Fruit fly (Drosophila melanogaster) whole organism, embryonic: ENCODE results near the gene CG43319.

Source experiments
- Antp ChIP-seq: fragments of 200-800 bp; sonication (Bioruptor generic); optimal IDR thresholded peaks from 3 replicates; lab custom pipeline; 2016; ENCODE audit warnings: missing biosample characterization, missing genetic modification characterization
- Bgb ChIP-seq: fragments of 200-800 bp; sonication (Bioruptor generic); IDR thresholded peaks from 2 replicates; pipeline ENCODE4 v1.3.6; 2022; ENCODE audit warnings: missing biosample characterization, missing genetic modification characterization; ENCODE audit not compliant: partially characterized antibody
- CG1024 ChIP-seq: fragments of 200-800 bp; sonication (Bioruptor generic); IDR thresholded peaks from 2 replicates; pipeline ENCODE4 v1.3.6; 2022; ENCODE audit warnings: missing biosample characterization, missing genetic modification characterization
- CG10366 ChIP-seq: fragments of 200-800 bp; sonication (Bioruptor generic); IDR thresholded peaks from 2 replicates; pipeline ENCODE4 v1.3.6; 2022; ENCODE audit warnings: missing biosample characterization, missing genetic modification characterization
- CG13775 ChIP-seq: fragments of 200-800 bp; sonication (Bioruptor generic); optimal IDR thresholded peaks from 3 replicates; lab custom pipeline; 2017; ENCODE audit warnings: missing biosample characterization, mild to moderate bottlenecking, missing genetic modification characterization
- CG14014 ChIP-seq: fragments of 200-800 bp; sonication (Bioruptor generic); IDR thresholded peaks from 2 replicates; pipeline ENCODE4 v1.3.6; 2022; ENCODE audit warnings: missing biosample characterization, missing genetic modification characterization
- CG15601 ChIP-seq: fragments of 200-800 bp; sonication (Bioruptor generic); optimal IDR thresholded peaks from 3 replicates; lab custom pipeline; 2019; ENCODE audit warnings: missing biosample characterization, mild to moderate bottlenecking, missing genetic modification characterization, moderate library complexity
- CG1647 ChIP-seq: fragments of 200-800 bp; sonication (Bioruptor generic); optimal IDR thresholded peaks from 3 replicates; lab custom pipeline; 2016; ENCODE audit warnings: missing biosample characterization, missing genetic modification characterization
- CG16863 ChIP-seq: fragments of 200-800 bp; sonication (Bioruptor generic); optimal IDR thresholded peaks from 3 replicates; lab custom pipeline; 2016; ENCODE audit warnings: missing biosample characterization, missing genetic modification characterization
- CG18599 ChIP-seq: fragments of 200-800 bp; sonication (Bioruptor generic); optimal IDR thresholded peaks from 3 replicates; lab custom pipeline; 2017; ENCODE audit warnings: missing biosample characterization, missing genetic modification characterization, mild to moderate bottlenecking, moderate library complexity, missing genetic modification reagents
- CG2120 ChIP-seq: fragments of 200-800 bp; sonication (Bioruptor generic); optimal IDR thresholded peaks from 3 replicates; lab custom pipeline; 2016; ENCODE audit warnings: missing biosample characterization, missing genetic modification characterization
- CG34422 ChIP-seq: fragments of 200-800 bp; sonication (Bioruptor generic); IDR thresholded peaks from 3 replicates; pipeline ENCODE4 v1.3.6; 2022; ENCODE audit warnings: missing biosample characterization, missing genetic modification characterization
- CG7372 ChIP-seq: fragments of 200-800 bp; sonication (Bioruptor generic); IDR thresholded peaks from 2 replicates; pipeline ENCODE4 v1.3.6; 2022; ENCODE audit warnings: missing biosample characterization, missing genetic modification characterization
- CG8478 ChIP-seq: fragments of >200 bp; optimal IDR thresholded peaks from 2 replicates; lab custom pipeline; 2018
- CG9215 ChIP-seq: fragments of 200-800 bp; sonication (Bioruptor generic); IDR thresholded peaks from 2 replicates; pipeline ENCODE4 v1.3.6; 2022; ENCODE audit warnings: missing biosample characterization, missing genetic modification characterization
- CG9932 ChIP-seq: fragments of 200-800 bp; sonication (Bioruptor generic); IDR thresholded peaks from 2 replicates; pipeline ENCODE4 v1.3.6; 2022; ENCODE audit warnings: missing biosample characterization, missing genetic modification characterization
- CHES-1-like ChIP-seq: fragments of 200-800 bp; sonication (Bioruptor generic); optimal IDR thresholded peaks from 2 replicates; lab custom pipeline; 2016; ENCODE audit warnings: missing biosample characterization, missing genetic modification characterization
- Dbx ChIP-seq: fragments of 200-800 bp; sonication (Bioruptor generic); IDR thresholded peaks from 3 replicates; pipeline ENCODE4 v1.3.6; 2022; ENCODE audit warnings: missing biosample characterization, missing genetic modification characterization
- Eip74EF ChIP-seq, 2 experiments: fragments of 200-800 bp in 1 of 2; fragments of >200 bp in 1 of 2; sonication (Bioruptor generic) in 1 of 2; optimal IDR thresholded peaks; 2 replicates each; lab custom pipeline; 2017 to 2019; ENCODE audit warnings: missing biosample characterization in 2 of 2, missing genetic modification characterization in 2 of 2, mild to moderate bottlenecking in 1 of 2, moderate library complexity in 1 of 2
- Ets65A ChIP-seq: fragments of 200-800 bp; sonication (Bioruptor generic); peaks from one replicate; lab custom pipeline; 2016; ENCODE audit warnings: missing biosample characterization, missing genetic modification characterization
- Fer1 ChIP-seq: fragments of 200-800 bp; sonication (Bioruptor generic); optimal IDR thresholded peaks from 2 replicates; lab custom pipeline; 2017; ENCODE audit warnings: missing biosample characterization, mild to moderate bottlenecking, missing genetic modification characterization
- HHEX ChIP-seq: fragments of 200-800 bp; sonication (Bioruptor generic); optimal IDR thresholded peaks from 3 replicates; lab custom pipeline; 2017; ENCODE audit warnings: missing biosample characterization, mild to moderate bottlenecking, missing genetic modification characterization, missing genetic modification reagents
- Hmr ChIP-seq: fragments of 200-800 bp; sonication (Bioruptor generic); optimal IDR thresholded peaks from 3 replicates; lab custom pipeline; 2017; ENCODE audit warnings: mild to moderate bottlenecking, missing biosample characterization, missing genetic modification reagents, missing genetic modification characterization
- Hr39 ChIP-seq: fragments of >200 bp; optimal IDR thresholded peaks from 2 replicates; lab custom pipeline; 2017
- Kr ChIP-seq: fragments of 200-800 bp; sonication (Bioruptor generic); optimal IDR thresholded peaks from 2 replicates; lab custom pipeline; 2017; ENCODE audit warnings: missing biosample characterization, mild to moderate bottlenecking, missing genetic modification characterization
- Lim3 ChIP-seq: fragments of 200-800 bp; sonication (Bioruptor generic); IDR thresholded peaks from 2 replicates; pipeline ENCODE4 v1.3.6; 2022; ENCODE audit warnings: missing biosample characterization, missing genetic modification characterization
- Med ChIP-seq: fragments of 200-800 bp; sonication (Bioruptor generic); peaks from one replicate; lab custom pipeline; 2016; ENCODE audit warnings: missing biosample characterization, missing genetic modification characterization, mild to moderate bottlenecking, inconsistent platforms, moderate library complexity
- Meics ChIP-seq: fragments of 200-800 bp; sonication (Bioruptor generic); optimal IDR thresholded peaks from 2 replicates; lab custom pipeline; 2017; ENCODE audit warnings: missing biosample characterization, mild to moderate bottlenecking, missing genetic modification characterization
- Mrtf ChIP-seq: fragments of 200-800 bp; sonication (Bioruptor generic); IDR thresholded peaks from 3 replicates; pipeline ENCODE4 v1.3.6; 2022; ENCODE audit warnings: missing biosample characterization, missing genetic modification characterization
- Rfx ChIP-seq: fragments of 200-800 bp; sonication (Bioruptor generic); IDR thresholded peaks from 2 replicates; pipeline ENCODE4 v1.3.6; 2022; ENCODE audit warnings: missing biosample characterization, missing genetic modification characterization
- Six4 ChIP-seq: fragments of 200-800 bp; sonication (Bioruptor generic); optimal IDR thresholded peaks from 2 replicates; lab custom pipeline; 2016; ENCODE audit warnings: missing biosample characterization, missing genetic modification characterization
- az2 ChIP-seq: fragments of 200-800 bp; sonication (Bioruptor generic); optimal IDR thresholded peaks from 3 replicates; lab custom pipeline; 2016; ENCODE audit warnings: missing biosample characterization, missing genetic modification characterization
- chinmo ChIP-seq: fragments of 200-800 bp; sonication (Bioruptor generic); IDR thresholded peaks from 4 replicates; pipeline ENCODE4 v1.3.6; 2022; ENCODE audit warnings: missing biosample characterization, missing genetic modification characterization; ENCODE audit not compliant: partially characterized antibody
- ci ChIP-seq: fragments of 200-800 bp; sonication (Bioruptor generic); IDR thresholded peaks from 3 replicates; pipeline ENCODE4 v1.3.6; 2022; ENCODE audit warnings: missing biosample characterization, missing genetic modification characterization
- dpn ChIP-seq, 2 experiments: fragments of 200-800 bp; sonication (Bioruptor generic); optimal IDR thresholded peaks; 3 replicates each; lab custom pipeline; 2016; ENCODE audit warnings: missing biosample characterization in 2 of 2, missing genetic modification characterization in 2 of 2
- dysf ChIP-seq: fragments of 200-800 bp; sonication (Bioruptor generic); IDR thresholded peaks from 3 replicates; pipeline ENCODE4 v1.3.6; 2022; ENCODE audit warnings: missing biosample characterization, missing genetic modification characterization
- ewg ChIP-seq: fragments of 200-800 bp; sonication (Bioruptor generic); optimal IDR thresholded peaks from 3 replicates; lab custom pipeline; 2017; ENCODE audit warnings: mild to moderate bottlenecking, missing biosample characterization, missing genetic modification reagents, missing genetic modification characterization
- grau ChIP-seq: fragments of 200-800 bp; optimal IDR thresholded peaks from 3 replicates; lab custom pipeline; 2019; ENCODE audit warnings: missing biosample characterization, mild to moderate bottlenecking, missing genetic modification characterization, moderate library complexity
- ham ChIP-seq: fragments of 200-800 bp; sonication (Bioruptor generic); IDR thresholded peaks from 2 replicates; pipeline ENCODE4 v1.3.6; 2022; ENCODE audit warnings: missing biosample characterization, missing genetic modification characterization
- hkb ChIP-seq, 2 experiments: fragments of 200-800 bp in 1 of 2; fragments of >200 bp in 1 of 2; sonication (Bioruptor generic) in 1 of 2; IDR thresholded peaks in 1 of 2; optimal IDR thresholded peaks in 1 of 2; 2 replicates each; pipeline versions ENCODE4 v1.3.6 to Lab custom; 2017 to 2022; ENCODE audit warnings: missing biosample characterization in 1 of 2, missing genetic modification characterization in 1 of 2
- lilli ChIP-seq: fragments of 200-800 bp; sonication (Bioruptor generic); optimal IDR thresholded peaks from 3 replicates; lab custom pipeline; 2016; ENCODE audit warnings: missing biosample characterization, missing genetic modification characterization
- org-1 ChIP-seq: fragments of 200-800 bp; sonication (Bioruptor generic); optimal IDR thresholded peaks from 2 replicates; lab custom pipeline; 2017; ENCODE audit warnings: missing biosample characterization, missing genetic modification characterization
- pan ChIP-seq, 4 experiments: fragments of >200 bp in 3 of 4; fragments of 200-800 bp in 1 of 4; sonication (Bioruptor generic) in 1 of 4; optimal IDR thresholded peaks in 3 of 4; IDR thresholded peaks in 1 of 4; 2 replicates each; pipeline versions ENCODE4 v1.3.6 to Lab custom; 2017 to 2022; ENCODE audit warnings: missing biosample characterization in 2 of 4, missing genetic modification characterization in 2 of 4, mixed read lengths in 1 of 4
- prd ChIP-seq, 3 experiments: fragments of >200 bp in 2 of 3; fragments of 200-800 bp in 1 of 3; sonication (Bioruptor generic) in 1 of 3; optimal IDR thresholded peaks in 2 of 3; IDR thresholded peaks in 1 of 3; 2 replicates in 2 of 3; 3 replicates in 1 of 3; pipeline versions ENCODE4 v1.3.6 to Lab custom; 2017 to 2022; ENCODE audit warnings: missing biosample characterization in 1 of 3, missing genetic modification characterization in 1 of 3
- row ChIP-seq: fragments of 200-800 bp; sonication (Bioruptor generic); IDR thresholded peaks from 3 replicates; pipeline ENCODE4 v1.3.6; 2022; ENCODE audit warnings: missing biosample characterization, missing genetic modification characterization
- scrt ChIP-seq: fragments of 200-800 bp; sonication (Bioruptor generic); optimal IDR thresholded peaks from 2 replicates; lab custom pipeline; 2018; ENCODE audit warnings: missing biosample characterization, mild to moderate bottlenecking, missing genetic modification characterization, moderate library complexity
- slbo ChIP-seq: fragments of 200-800 bp; sonication (Bioruptor generic); IDR thresholded peaks from 2 replicates; pipeline ENCODE4 v1.3.6; 2022; ENCODE audit warnings: missing biosample characterization, missing genetic modification characterization
- tin ChIP-seq: fragments of 200-800 bp; sonication (Bioruptor generic); optimal IDR thresholded peaks from 3 replicates; lab custom pipeline; 2016; ENCODE audit warnings: missing biosample characterization, missing genetic modification characterization
- usp ChIP-seq: fragments of >200 bp; optimal IDR thresholded peaks from 2 replicates; lab custom pipeline; 2017; ENCODE audit warnings: missing biosample characterization, missing genetic modification characterization

CG43319 gene

dm6 chr3R:27661971-27662489, 32.1 kb upstream of the CG43319 start, which contains the start of gene unc80 (continued):
- peak; percentile 43; the same call in 1 of the 2 replicates for TF ChIP-seq CG9932
- peak; percentile 1 for TF ChIP-seq org-1
- peak; percentile 65 for TF ChIP-seq CG10366 (GFP tag; lab: Robert Waterston, UW)
- TF ChIP-seq row (GFP tag; lab: Robert Waterston, UW): peak; percentile 43; the same call in 2 of the 3 replicates
- TF ChIP-seq CG2120 (GFP tag; lab: Kevin White, UChicago): peak; percentile 59
- TF ChIP-seq CG13775 (GFP tag; lab: Kevin White, UChicago): no peak
- peak; percentile 32; the same call in 1 of the 3 replicates for TF ChIP-seq dysf (GFP tag; lab: Robert Waterston, UW)
- TF ChIP-seq prd (optimal IDR thresholded peaks at IDR 0.05; lab: Kevin White, UChicago): no peak
- TF ChIP-seq prd (GFP tag; IDR thresholded peaks at IDR 0.05; lab: Robert Waterston, UW): 0 out of 3 replicates have a peak, but pooled peaks have one; percentile 19
- 0 out of 2 replicates have a peak, but pooled peaks have one; percentile 8 for TF ChIP-seq CG7372 (GFP tag; lab: Robert Waterston, UW)
- TF ChIP-seq Hr39: no peak
- TF ChIP-seq scrt (GFP tag; lab: Kevin White, UChicago): peak; percentile 19
- TF ChIP-seq Med: peak; percentile 86
- peak; percentile 30; the same call in 1 of the 3 replicates for TF ChIP-seq Dbx (GFP tag; lab: Robert Waterston, UW)
- peak; percentile 81 for TF ChIP-seq CG18599 (GFP tag; lab: Kevin White, UChicago)
- 0 out of 2 replicates have a peak, but pooled peaks have one; percentile 29 for TF ChIP-seq Rfx (GFP tag; lab: Robert Waterston, UW)
- no peak for TF ChIP-seq hkb (optimal IDR thresholded peaks at IDR 0.05; lab: Kevin White, UChicago)
- TF ChIP-seq hkb (GFP tag; IDR thresholded peaks at IDR 0.05; lab: Robert Waterston, UW): 0 out of 2 replicates have a peak, but pooled peaks have one; percentile 15
- peak; percentile 59 for TF ChIP-seq Hmr (GFP tag; lab: Kevin White, UChicago)
- TF ChIP-seq lilli (GFP tag; lab: Kevin White, UChicago): peak; percentile 7
- peak; percentile 34 for TF ChIP-seq Meics (GFP tag; lab: Kevin White, UChicago)
- TF ChIP-seq CG14014: no peak
- peak; percentile 42; the same call in 1 of the 2 replicates for TF ChIP-seq slbo (GFP tag; lab: Robert Waterston, UW)
- TF ChIP-seq Ets65A (GFP tag; lab: Kevin White, UChicago): peak; percentile 13
- no peak for TF ChIP-seq CG1024 (GFP tag; lab: Robert Waterston, UW)

DNA sequence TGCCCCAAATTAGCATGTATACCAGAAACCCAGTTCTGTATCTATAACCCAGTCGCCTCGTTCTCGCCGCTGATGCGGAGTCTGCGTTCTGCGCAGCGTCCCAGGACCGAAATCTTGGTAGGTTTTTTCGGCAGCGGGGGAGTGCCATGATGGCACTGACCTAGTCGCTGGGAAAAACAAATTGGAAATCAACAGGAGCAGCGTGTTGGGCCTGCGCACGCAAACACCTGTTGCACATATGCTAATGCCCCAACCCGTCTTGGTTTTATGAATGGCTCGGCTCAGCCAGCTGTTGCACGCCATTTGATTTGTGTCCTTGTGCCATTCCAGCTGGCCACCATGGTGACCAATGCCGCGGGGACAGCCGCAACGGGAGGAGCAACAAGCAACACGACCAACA, 31.3 kb upstream of the CG43319 start:
- no peak for TF ChIP-seq CG16863
- TF ChIP-seq hkb (optimal IDR thresholded peaks at IDR 0.05; lab: Kevin White, UChicago): no peak
- TF ChIP-seq hkb (GFP tag; IDR thresholded peaks at IDR 0.05; lab: Robert Waterston, UW): no peak
- TF ChIP-seq CG1647: no peak
- TF ChIP-seq tin (GFP tag; lab: Kevin White, UChicago): no peak
- TF ChIP-seq az2 (GFP tag; lab: Kevin White, UChicago): no peak
- peak; percentile 87 for TF ChIP-seq ewg (GFP tag; lab: Kevin White, UChicago)
- no peak for TF ChIP-seq CG9215 (GFP tag; lab: Robert Waterston, UW)
- TF ChIP-seq CHES-1-like (GFP tag; lab: Kevin White, UChicago): no peak
- TF ChIP-seq chinmo (GFP tag; lab: Robert Waterston, UW): 0 out of 4 replicates have a peak, but pooled peaks have one; percentile 30
- no peak for TF ChIP-seq Six4
- TF ChIP-seq CG8478: peak; percentile 7
- TF ChIP-seq grau (tag; lab: Kevin White, UChicago): no peak
- TF ChIP-seq CG34422: peak; percentile 80; the same call in 2 of the 3 replicates
- no peak for TF ChIP-seq HHEX (GFP tag; lab: Kevin White, UChicago)
- no peak for TF ChIP-seq Mrtf
- TF ChIP-seq Fer1 (GFP tag; lab: Kevin White, UChicago): no peak
- no peak for TF ChIP-seq Kr
- no peak for TF ChIP-seq Antp (GFP tag; lab: Kevin White, UChicago)
- TF ChIP-seq Lim3 (GFP tag; lab: Robert Waterston, UW): no peak
- TF ChIP-seq usp (GFP tag; lab: Kevin White, UChicago): no peak
- no peak for TF ChIP-seq pan (optimal IDR thresholded peaks at IDR 0.05; lab: Kevin White, UChicago)
- TF ChIP-seq pan (GFP tag; optimal IDR thresholded peaks at IDR 0.05 in 1 of 2, IDR thresholded peaks at IDR 0.05 in 1 of 2): no peak
- TF ChIP-seq ham (GFP tag; lab: Robert Waterston, UW): no peak
- no peak for TF ChIP-seq dpn (GFP tag; optimal IDR thresholded peaks at IDR 0.05; lab: Kevin White, UChicago)
- no peak for TF ChIP-seq CG15601 (tag; lab: Kevin White, UChicago)
- no peak for TF ChIP-seq ci (GFP tag; lab: Robert Waterston, UW)
- no peak for TF ChIP-seq CG1024 (GFP tag; lab: Robert Waterston, UW)
- TF ChIP-seq Eip74EF (GFP tag; optimal IDR thresholded peaks at IDR 0.05; lab: Kevin White, UChicago): no peak
- TF ChIP-seq Bgb (GFP tag; lab: Robert Waterston, UW): no peak
